Fruit fly (Drosophila melanogaster) whole organism, adult: Measurements from ENCODE around the gene unc-45.

Experiments used
- CG11617 ChIP-seq: fragments of 200-800 bp; sonication (Bioruptor generic); optimal IDR thresholded peaks from 2 replicates; lab custom pipeline; 2017; ENCODE audit warnings: mild to moderate bottlenecking, missing biosample characterization, missing genetic modification reagents, missing genetic modification characterization
- CG12768 ChIP-seq: fragments of 200-800 bp; sonication (Bioruptor generic); optimal IDR thresholded peaks from 2 replicates; lab custom pipeline; 2017; ENCODE audit warnings: missing biosample characterization, missing genetic modification characterization, mild to moderate bottlenecking, moderate library complexity, missing genetic modification reagents
- CG14711 ChIP-seq: fragments of 200-800 bp; sonication (Bioruptor generic); optimal IDR thresholded peaks from 2 replicates; lab custom pipeline; 2018; ENCODE audit warnings: missing biosample characterization, mild to moderate bottlenecking, missing genetic modification characterization, moderate library complexity
- CG1620 ChIP-seq: fragments of 200-800 bp; sonication (Bioruptor generic); optimal IDR thresholded peaks from 2 replicates; lab custom pipeline; 2016; ENCODE audit warnings: missing biosample characterization, missing genetic modification characterization
- CG33017 ChIP-seq: fragments of 200-800 bp; sonication (Bioruptor generic); optimal IDR thresholded peaks from 2 replicates; lab custom pipeline; 2018; ENCODE audit warnings: missing biosample characterization, mild to moderate bottlenecking, missing genetic modification characterization, moderate library complexity
- CG5204 ChIP-seq: fragments of 200-800 bp; sonication (Bioruptor generic); optimal IDR thresholded peaks from 2 replicates; lab custom pipeline; 2016; ENCODE audit warnings: missing biosample characterization, missing genetic modification characterization
- CG7045 ChIP-seq: fragments of 200-800 bp; sonication (Bioruptor generic); optimal IDR thresholded peaks from 2 replicates; lab custom pipeline; 2017; ENCODE audit warnings: missing biosample characterization, mild to moderate bottlenecking, missing genetic modification characterization
- CG7101 ChIP-seq: fragments of 200-800 bp; sonication (Bioruptor generic); optimal IDR thresholded peaks from 2 replicates; lab custom pipeline; 2018; ENCODE audit warnings: missing biosample characterization, mild to moderate bottlenecking, missing genetic modification characterization, moderate library complexity
- Clk ChIP-seq: fragments of 200-800 bp; sonication (Bioruptor generic); optimal IDR thresholded peaks from 2 replicates; lab custom pipeline; 2017; ENCODE audit warnings: missing biosample characterization, missing genetic modification characterization
- Crg-1 ChIP-seq: fragments of 200-800 bp; sonication (Bioruptor generic); optimal IDR thresholded peaks from 2 replicates; lab custom pipeline; 2016; ENCODE audit warnings: missing biosample characterization, missing genetic modification characterization
- Hr96 ChIP-seq: fragments of 200-800 bp; sonication (Bioruptor generic); optimal IDR thresholded peaks from 2 replicates; lab custom pipeline; 2016; ENCODE audit warnings: missing biosample characterization, missing genetic modification characterization
- Mnt ChIP-seq: fragments of 200-800 bp; sonication (Bioruptor generic); optimal IDR thresholded peaks from 2 replicates; lab custom pipeline; 2016; ENCODE audit warnings: missing biosample characterization, mild to moderate bottlenecking, missing genetic modification characterization
- cic ChIP-seq: fragments of 200-800 bp; sonication (Bioruptor generic); optimal IDR thresholded peaks from 2 replicates; lab custom pipeline; 2017; ENCODE audit warnings: missing biosample characterization, mild to moderate bottlenecking, missing genetic modification characterization, moderate library complexity
- cnc ChIP-seq, 2 experiments: fragments of >200 bp; optimal IDR thresholded peaks; 2 replicates each; lab custom pipeline; 2017
- kay ChIP-seq: fragments of 200-800 bp; sonication (Bioruptor generic); peaks from one replicate; lab custom pipeline; 2016; ENCODE audit warnings: missing biosample characterization, missing genetic modification characterization, borderline replicate concordance
- ovo ChIP-seq: fragments of 200-800 bp; sonication (Bioruptor generic); optimal IDR thresholded peaks from 2 replicates; lab custom pipeline; 2016; ENCODE audit warnings: missing biosample characterization, missing genetic modification characterization
- pad ChIP-seq: fragments of 200-800 bp; sonication (Bioruptor generic); optimal IDR thresholded peaks from 3 replicates; lab custom pipeline; 2017; ENCODE audit warnings: missing biosample characterization, missing genetic modification characterization, mild to moderate bottlenecking, moderate library complexity, missing genetic modification reagents
- tj ChIP-seq: fragments of 200-800 bp; sonication (Bioruptor generic); optimal IDR thresholded peaks from 3 replicates; lab custom pipeline; 2017; ENCODE audit warnings: missing biosample characterization, mild to moderate bottlenecking, missing genetic modification characterization, moderate library complexity
- toe ChIP-seq: fragments of 200-800 bp; sonication (Bioruptor generic); optimal IDR thresholded peaks from 2 replicates; lab custom pipeline; 2016; ENCODE audit warnings: missing biosample characterization, missing genetic modification characterization

unc-45 gene

dm6 chr3R:8058984-8059383, 25.9 kb downstream of the unc-45 start, which contains the start of gene mAChR-B:
Gene mAChR-B (plus strand): TSS chr3R:8059284.
- TF ChIP-seq CG14711 (tag; lab: Kevin White, UChicago) (no peak), Crg-1 (GFP tag; lab: Kevin White, UChicago) (no peak), CG7101 (tag; lab: Kevin White, UChicago) (no peak), CG12768 (GFP tag; lab: Kevin White, UChicago) (no peak), CG5204 (GFP tag; lab: Kevin White, UChicago) (no peak), pad (GFP tag; lab: Kevin White, UChicago) (no peak), cic (GFP tag; lab: Kevin White, UChicago) (no peak), tj (GFP tag; lab: Kevin White, UChicago) (no peak), CG33017 (no peak), Clk (GFP tag; lab: Kevin White, UChicago) (no peak), CG1620 (GFP tag; lab: Kevin White, UChicago) (no peak), CG11617 (GFP tag; lab: Kevin White, UChicago) (no peak), Hr96 (GFP tag; lab: Kevin White, UChicago) (no peak)

DNA sequence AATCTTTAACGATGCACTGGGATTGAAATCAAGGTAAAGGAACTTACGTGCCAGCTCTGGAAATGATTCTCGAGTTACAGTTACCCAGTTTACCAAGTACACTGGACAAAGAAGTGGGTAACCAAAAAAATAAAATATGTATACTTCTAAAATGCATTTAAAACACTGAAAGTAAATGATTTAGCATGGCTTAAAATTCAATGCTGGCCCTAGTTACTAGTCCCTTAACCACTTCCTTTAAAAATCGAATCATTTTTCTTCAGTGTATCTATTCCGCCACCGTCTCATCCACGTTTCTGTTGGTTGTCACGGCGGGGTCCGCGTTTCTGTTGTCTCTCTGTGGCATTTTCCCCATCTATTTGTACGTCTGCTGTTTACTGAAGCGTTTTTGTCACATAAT, 39.5 kb downstream of the unc-45 start:
- TF ChIP-seq CG12768 (GFP tag; lab: Kevin White, UChicago) (no peak), tj (GFP tag; lab: Kevin White, UChicago) (no peak), Crg-1 (GFP tag; lab: Kevin White, UChicago) (no peak), CG7045 (GFP tag; lab: Kevin White, UChicago) (no peak), cnc (optimal IDR thresholded peaks at IDR 0.05; lab: Kevin White, UChicago) (no peak), kay (no peak), Clk (GFP tag; lab: Kevin White, UChicago) (no peak), pad (GFP tag; lab: Kevin White, UChicago) (no peak), Mnt (no peak), ovo (no peak), toe (GFP tag; lab: Kevin White, UChicago) (no peak), CG7101 (tag; lab: Kevin White, UChicago) (no peak)

dm6 chr3R:8086952-8087351, 53.9 kb downstream of the unc-45 start, which contains the start of gene CG7910:
Gene CG7910 (plus strand): TSS chr3R:8087252.
- TF ChIP-seq ovo (no peak), Crg-1 (GFP tag; lab: Kevin White, UChicago) (no peak), Hr96 (GFP tag; lab: Kevin White, UChicago) (no peak), CG5204 (GFP tag; lab: Kevin White, UChicago) (no peak), CG7101 (tag; lab: Kevin White, UChicago) (no peak), cic (GFP tag; lab: Kevin White, UChicago) (no peak), CG33017 (no peak), CG7045 (GFP tag; lab: Kevin White, UChicago) (no peak), tj (GFP tag; lab: Kevin White, UChicago) (no peak), Mnt (no peak), CG14711 (tag; lab: Kevin White, UChicago) (no peak), Clk (GFP tag; lab: Kevin White, UChicago) (no peak), CG1620 (GFP tag; lab: Kevin White, UChicago) (no peak)
